Fruit fly (Drosophila melanogaster) whole organism: ENCODE results near the gene mRpL15.

Experiments
- CG8478 ChIP-seq: fragments of >200 bp; optimal IDR thresholded peaks from 2 replicates; lab custom pipeline; 2018; ENCODE audit warnings: inconsistent platforms
- Dll ChIP-seq: fragments of >200 bp; optimal IDR thresholded peaks from 2 replicates; lab custom pipeline; 2017
- EcR ChIP-seq, 2 experiments: fragments of >200 bp; optimal IDR thresholded peaks; 2 replicates each; lab custom pipeline; 2017; ENCODE audit warnings: missing biosample characterization in 2 of 2, missing genetic modification characterization in 2 of 2, missing genetic modification reagents in 2 of 2
- pan ChIP-seq: fragments of >200 bp; optimal IDR thresholded peaks from 2 replicates; lab custom pipeline; 2017
- psq ChIP-seq: fragments of >200 bp; optimal IDR thresholded peaks from 2 replicates; lab custom pipeline; 2017
- usp ChIP-seq: fragments of >200 bp; optimal IDR thresholded peaks from 2 replicates; lab custom pipeline; 2017; ENCODE audit warnings: missing biosample characterization, missing genetic modification characterization, mixed read lengths

DNA sequence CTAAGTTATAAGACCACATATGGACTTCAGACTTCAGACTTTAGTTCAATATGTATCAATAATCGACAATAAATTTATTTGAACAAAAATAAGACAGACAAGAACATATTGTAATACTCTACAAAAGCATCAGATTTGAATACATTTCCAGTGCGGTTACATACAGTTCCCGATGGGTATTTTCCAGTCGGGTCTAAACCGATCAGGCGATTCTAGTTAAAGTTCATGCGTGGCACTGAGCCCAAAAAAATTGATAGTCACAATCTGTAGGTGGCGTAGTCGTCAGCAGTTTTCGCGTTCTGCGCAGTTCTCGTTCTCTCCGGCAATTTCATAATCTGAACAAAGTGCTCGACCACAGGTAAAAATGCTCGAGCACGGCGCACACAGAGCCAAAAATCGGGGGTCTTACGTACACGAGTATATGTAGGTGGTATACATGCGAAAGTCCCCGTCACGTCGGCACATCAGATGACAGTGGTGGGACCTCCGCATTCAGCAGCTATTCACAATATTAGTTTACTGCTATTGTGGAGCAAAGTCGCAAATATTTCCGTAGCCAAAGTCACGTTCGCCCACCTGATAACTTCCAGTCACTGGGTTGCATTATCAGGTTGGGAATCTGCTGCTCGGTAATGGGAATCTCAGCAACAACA, 40.6 kb downstream of the mRpL15 start:
- TF ChIP-seq usp (GFP tag; lab: Kevin White, UChicago) (no peak), psq (lab: Kevin White, UChicago) (no peak), Dll (no peak), CG8478 (lab: Kevin White, UChicago) (no peak), pan (lab: Kevin White, UChicago) (peak; percentile 67), EcR (GFP tag; optimal IDR thresholded peaks at IDR 0.05; lab: Kevin White, UChicago) (no peak)
